Fruit fly (Drosophila melanogaster): ENCODE results near the gene EMC2A.

DNA sequence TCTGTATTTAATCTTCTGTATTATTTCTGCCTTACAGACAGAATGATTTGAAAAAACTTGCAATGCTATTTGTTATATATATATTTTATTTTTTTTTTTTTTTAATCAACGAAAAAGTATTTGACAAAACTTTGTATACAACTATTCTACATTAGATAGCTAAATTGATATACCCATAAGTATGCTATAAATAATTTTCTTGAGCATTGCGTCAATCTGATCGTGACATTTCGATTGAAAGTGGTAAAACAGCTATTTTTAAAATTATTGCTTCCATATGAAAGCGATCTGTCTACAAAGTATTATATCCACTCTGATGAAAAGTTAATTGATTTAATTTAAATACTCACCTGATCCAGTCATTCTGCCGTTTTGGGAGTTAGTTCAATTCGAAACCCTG is 11.7 kb downstream of the EMC2A start:
- no peak for TF ChIP-seq Poxn (GFP tag; IDR thresholded peaks at IDR 0.05)
- TF ChIP-seq croc (GFP tag; conservative IDR thresholded peaks at IDR 0.05): no peak
- no peak for TF ChIP-seq org-1 (GFP tag; optimal IDR thresholded peaks at IDR 0.05)
- no peak for TF ChIP-seq CG10147 (GFP tag; optimal IDR thresholded peaks at IDR 0.05)
- no peak for TF ChIP-seq CG6765 (GFP tag; optimal IDR thresholded peaks at IDR 0.05)
- no peak for TF ChIP-seq kah (GFP tag; optimal IDR thresholded peaks at IDR 0.05)
- TF ChIP-seq onecut (GFP tag; IDR thresholded peaks at IDR 0.05): no peak
- no peak for TF ChIP-seq CG3995 (GFP tag; optimal IDR thresholded peaks at IDR 0.05)
- no peak for TF ChIP-seq zen (tag; optimal IDR thresholded peaks at IDR 0.05)
- no peak for TF ChIP-seq CG18764 (GFP tag; optimal IDR thresholded peaks at IDR 0.05)
- TF ChIP-seq CG6791 (GFP tag; IDR thresholded peaks at IDR 0.05; ENCODE audit: partially characterized antibody): no peak
- TF ChIP-seq so (GFP tag; IDR thresholded peaks at IDR 0.05): no peak
- no peak for TF ChIP-seq CG9876 (GFP tag; optimal IDR thresholded peaks at IDR 0.05)
- TF ChIP-seq Ptx1 (GFP tag; IDR thresholded peaks at IDR 0.05): no peak
